Fruit fly (Drosophila melanogaster): ENCODE data around the gene bdwf.
A peak's percentile ranks its signal among the peaks of the same experiment; 100 is the strongest.

bdwf gene

DNA sequence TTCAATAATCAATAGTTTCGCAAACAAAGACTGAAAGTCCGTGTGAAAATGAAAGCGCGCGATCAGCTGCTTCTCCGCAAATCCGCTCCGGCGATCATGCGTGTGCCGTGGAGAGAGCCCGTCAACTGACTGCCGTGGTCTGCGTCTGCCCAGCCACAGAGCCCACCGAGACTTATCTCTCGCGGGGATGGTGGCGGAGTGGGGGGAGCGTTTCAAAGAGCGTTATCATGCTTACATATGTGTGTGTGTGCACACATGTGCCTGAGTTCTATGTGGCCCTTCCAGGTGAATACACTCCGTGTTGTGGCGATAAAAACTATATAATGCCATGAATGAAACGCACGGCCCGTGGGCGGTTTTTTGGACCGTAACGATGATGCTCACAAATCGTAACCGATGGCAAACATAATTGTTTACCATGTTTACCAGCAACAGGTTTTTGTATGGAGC, 35.1 kb upstream of the bdwf start (continued):
- TF ChIP-seq CG1792 (GFP tag; optimal IDR thresholded peaks at IDR 0.05) (no peak), ttk (GFP tag; IDR thresholded peaks at IDR 0.05) (no peak), CG4854 (GFP tag; optimal IDR thresholded peaks at IDR 0.05) (no peak), C15 (GFP tag; IDR thresholded peaks at IDR 0.05) (no peak), sd (tag; optimal IDR thresholded peaks at IDR 0.05) (no peak), cwo (GFP tag; optimal IDR thresholded peaks at IDR 0.05) (peak; percentile 79), D (optimal IDR thresholded peaks at IDR 0.05) (no peak), D (GFP tag; optimal IDR thresholded peaks at IDR 0.05) (no peak), Eip74EF (GFP tag; optimal IDR thresholded peaks at IDR 0.05) (no peak), stwl (tag; optimal IDR thresholded peaks at IDR 0.05) (no peak), CG6854 (GFP tag; optimal IDR thresholded peaks at IDR 0.05) (no peak), Fer1 (GFP tag; optimal IDR thresholded peaks at IDR 0.05) (peak; percentile 24), CoRest (tag; optimal IDR thresholded peaks at IDR 0.05) (no peak), CG17829 (tag; optimal IDR thresholded peaks at IDR 0.05) (peak; percentile 18), CG3281 (GFP tag; optimal IDR thresholded peaks at IDR 0.05) (peak; percentile 17), org-1 (GFP tag; optimal IDR thresholded peaks at IDR 0.05) (no peak), salm (tag; optimal IDR thresholded peaks at IDR 0.05) (no peak), MBD-R2 (GFP tag; IDR thresholded peaks at IDR 0.05) (no peak; the same call in 1 of the 2 replicates), Sry-δ (GFP tag; optimal IDR thresholded peaks at IDR 0.05) (no peak), ro (GFP tag; IDR thresholded peaks at IDR 0.05) (no peak), CG7987 (GFP tag; optimal IDR thresholded peaks at IDR 0.05) (peak; percentile 78), CG9437 (GFP tag; optimal IDR thresholded peaks at IDR 0.05) (no peak), tna (GFP tag; IDR thresholded peaks at IDR 0.05; ENCODE audit: partially characterized antibody) (peak; percentile 36; the same call in 1 of the 2 replicates), Mad (GFP tag; optimal IDR thresholded peaks at IDR 0.05) (no peak), CG3407 (GFP tag; optimal IDR thresholded peaks at IDR 0.05) (no peak), disco-r (GFP tag; optimal IDR thresholded peaks at IDR 0.05) (no peak), Nf-YC (tag; optimal IDR thresholded peaks at IDR 0.05) (peak; percentile 30), CG14667 (GFP tag; IDR thresholded peaks at IDR 0.05) (no peak), Lhr (GFP tag; optimal IDR thresholded peaks at IDR 0.05) (no peak), pnt (GFP tag; optimal IDR thresholded peaks at IDR 0.05) (no peak), kah (GFP tag; optimal IDR thresholded peaks at IDR 0.05) (no peak), NfI (GFP tag; optimal IDR thresholded peaks at IDR 0.05) (no peak), tap (tag; optimal IDR thresholded peaks at IDR 0.05) (no peak), dpn (GFP tag; optimal IDR thresholded peaks at IDR 0.05) (no peak), CG4820 (GFP tag; optimal IDR thresholded peaks at IDR 0.05) (no peak), CG18619 (GFP tag; optimal IDR thresholded peaks at IDR 0.05) (no peak), fd3F (GFP tag; optimal IDR thresholded peaks at IDR 0.05) (no peak), Awh (GFP tag; IDR thresholded peaks at IDR 0.05) (no peak), CG12236 (GFP tag; optimal IDR thresholded peaks at IDR 0.05) (no peak), CG9727 (GFP tag; optimal IDR thresholded peaks at IDR 0.05) (no peak), CG30020 (tag; optimal IDR thresholded peaks at IDR 0.05) (no peak), CG10462 (GFP tag; optimal IDR thresholded peaks at IDR 0.05) (no peak), odd (GFP tag; optimal IDR thresholded peaks at IDR 0.05) (peak; percentile 1), slp2 (GFP tag; optimal IDR thresholded peaks at IDR 0.05) (no peak), tup (GFP tag; optimal IDR thresholded peaks at IDR 0.05) (no peak), br (optimal IDR thresholded peaks at IDR 0.05) (no peak), grau (tag; optimal IDR thresholded peaks at IDR 0.05) (no peak), Taf1 (GFP tag; IDR thresholded peaks at IDR 0.05) (no peak), emc (GFP tag; optimal IDR thresholded peaks at IDR 0.05) (no peak), lab (GFP tag; optimal IDR thresholded peaks at IDR 0.05) (peak; percentile 64), sisA (GFP tag; IDR thresholded peaks at IDR 0.05) (no peak), onecut (GFP tag; IDR thresholded peaks at IDR 0.05) (no peak)
